Fruit fly (Drosophila melanogaster) whole organism, embryonic: Measurements from ENCODE around the gene Uba2.
A peak's percentile ranks its signal among the peaks of the same experiment; 100 is the strongest.

Experiments
- ATbp ChIP-seq: fragments of 200-800 bp; sonication (Bioruptor generic); optimal IDR thresholded peaks from 2 replicates; lab custom pipeline; 2017; ENCODE audit warnings: missing biosample characterization, mild to moderate bottlenecking, missing genetic modification characterization, missing genetic modification reagents
- Ada2b ChIP-seq: fragments of 200-800 bp; sonication (Bioruptor generic); IDR thresholded peaks from 2 replicates; pipeline ENCODE4 v1.3.6; 2022; ENCODE audit warnings: missing biosample characterization, missing genetic modification characterization
- Atf3 ChIP-seq: fragments of 200-800 bp; sonication (Bioruptor generic); optimal IDR thresholded peaks from 3 replicates; lab custom pipeline; 2016; ENCODE audit warnings: missing biosample characterization, missing genetic modification characterization
- B-H2 ChIP-seq: fragments of 200-800 bp; sonication (Bioruptor generic); optimal IDR thresholded peaks from 2 replicates; lab custom pipeline; 2018; ENCODE audit warnings: missing biosample characterization, mild to moderate bottlenecking, missing genetic modification characterization
- Bdp1 ChIP-seq: fragments of 200-800 bp; sonication (Bioruptor generic); optimal IDR thresholded peaks from 3 replicates; lab custom pipeline; 2016; ENCODE audit warnings: missing biosample characterization, missing genetic modification characterization
- CG12769 ChIP-seq: fragments of 200-800 bp; sonication (Bioruptor generic); optimal IDR thresholded peaks from 2 replicates; lab custom pipeline; 2019; ENCODE audit warnings: missing biosample characterization, mild to moderate bottlenecking, missing genetic modification characterization, moderate library complexity
- CG13296 ChIP-seq: fragments of 200-800 bp; sonication (Bioruptor generic); optimal IDR thresholded peaks from 3 replicates; lab custom pipeline; 2018; ENCODE audit warnings: missing biosample characterization, mild to moderate bottlenecking, missing genetic modification characterization
- CG1529 ChIP-seq: fragments of 200-800 bp; sonication (Bioruptor generic); optimal IDR thresholded peaks from 3 replicates; lab custom pipeline; 2018; ENCODE audit warnings: missing biosample characterization, missing genetic modification characterization
- CG17359 ChIP-seq: fragments of 200-800 bp; sonication (Bioruptor generic); optimal IDR thresholded peaks from 3 replicates; lab custom pipeline; 2018; ENCODE audit warnings: missing biosample characterization, mild to moderate bottlenecking, missing genetic modification characterization, moderate library complexity
- CG17612 ChIP-seq: fragments of 200-800 bp; sonication (Bioruptor generic); IDR thresholded peaks from 2 replicates; pipeline ENCODE4 v1.3.6; 2022; ENCODE audit warnings: missing biosample characterization, missing genetic modification characterization
- CG2129 ChIP-seq: fragments of 200-800 bp; sonication (Bioruptor generic); IDR thresholded peaks from 2 replicates; pipeline ENCODE4 v1.3.6; 2022; ENCODE audit warnings: missing biosample characterization, missing genetic modification characterization; ENCODE audit not compliant: partially characterized antibody
- CG2875 ChIP-seq: fragments of 200-800 bp; sonication (Bioruptor generic); optimal IDR thresholded peaks from 2 replicates; lab custom pipeline; 2017; ENCODE audit warnings: missing biosample characterization, mild to moderate bottlenecking, missing genetic modification characterization, missing genetic modification reagents
- CG3163 ChIP-seq: fragments of 200-800 bp; sonication (Bioruptor generic); optimal IDR thresholded peaks from 3 replicates; lab custom pipeline; 2016; ENCODE audit warnings: missing biosample characterization, missing genetic modification characterization
- CG32767 ChIP-seq: fragments of 200-800 bp; sonication (Bioruptor generic); IDR thresholded peaks from 2 replicates; pipeline ENCODE4 v1.3.6; 2022; ENCODE audit warnings: missing biosample characterization, missing genetic modification characterization
- CG4404 ChIP-seq: fragments of 200-800 bp; sonication (Bioruptor generic); IDR thresholded peaks from 2 replicates; pipeline ENCODE4 v1.3.6; 2022; ENCODE audit warnings: missing biosample characterization, missing genetic modification characterization
- CG5180 ChIP-seq: fragments of 200-800 bp; sonication (Bioruptor generic); optimal IDR thresholded peaks from 3 replicates; lab custom pipeline; 2017; ENCODE audit warnings: missing biosample characterization, missing genetic modification characterization, mild to moderate bottlenecking, moderate library complexity, missing genetic modification reagents
- CG9215 ChIP-seq: fragments of 200-800 bp; sonication (Bioruptor generic); IDR thresholded peaks from 2 replicates; pipeline ENCODE4 v1.3.6; 2022; ENCODE audit warnings: missing biosample characterization, missing genetic modification characterization
- D19A ChIP-seq: fragments of 200-800 bp; optimal IDR thresholded peaks from 3 replicates; lab custom pipeline; 2019; ENCODE audit warnings: missing biosample characterization, mild to moderate bottlenecking, missing genetic modification characterization, moderate library complexity
- Dip3 ChIP-seq: fragments of 200-800 bp; sonication (Bioruptor generic); optimal IDR thresholded peaks from 3 replicates; lab custom pipeline; 2016; ENCODE audit warnings: missing biosample characterization, missing genetic modification characterization
- Doc2 ChIP-seq: fragments of 200-800 bp; sonication (Bioruptor generic); IDR thresholded peaks from 2 replicates; pipeline ENCODE4 v1.3.6; 2022; ENCODE audit warnings: missing biosample characterization, missing genetic modification characterization
- Elba2 ChIP-seq: fragments of 200-800 bp; sonication (Bioruptor generic); optimal IDR thresholded peaks from 3 replicates; lab custom pipeline; 2016; ENCODE audit warnings: missing biosample characterization, missing genetic modification characterization
- HLH3B ChIP-seq: fragments of 200-800 bp; sonication (Bioruptor generic); IDR thresholded peaks from 2 replicates; pipeline ENCODE4 v1.3.6; 2022; ENCODE audit warnings: missing biosample characterization, missing genetic modification characterization
- Hey ChIP-seq: fragments of 200-800 bp; sonication (Bioruptor generic); optimal IDR thresholded peaks from 3 replicates; lab custom pipeline; 2018; ENCODE audit warnings: missing biosample characterization, mild to moderate bottlenecking, missing genetic modification characterization
- Hr3 ChIP-seq: fragments of 200-800 bp; sonication (Bioruptor generic); optimal IDR thresholded peaks from 3 replicates; lab custom pipeline; 2016; ENCODE audit warnings: missing biosample characterization, missing genetic modification characterization
- Jarid2 ChIP-seq: fragments of 200-800 bp; sonication (Bioruptor generic); optimal IDR thresholded peaks from 3 replicates; lab custom pipeline; 2017; ENCODE audit warnings: mild to moderate bottlenecking, missing biosample characterization, missing genetic modification reagents, missing genetic modification characterization
- Lim3 ChIP-seq: fragments of 200-800 bp; sonication (Bioruptor generic); IDR thresholded peaks from 2 replicates; pipeline ENCODE4 v1.3.6; 2022; ENCODE audit warnings: missing biosample characterization, missing genetic modification characterization
- Meics ChIP-seq: fragments of 200-800 bp; sonication (Bioruptor generic); optimal IDR thresholded peaks from 2 replicates; lab custom pipeline; 2017; ENCODE audit warnings: missing biosample characterization, mild to moderate bottlenecking, missing genetic modification characterization
- Ptx1 ChIP-seq: fragments of 200-800 bp; sonication (Bioruptor generic); IDR thresholded peaks from 2 replicates; pipeline ENCODE4 v1.3.6; 2022; ENCODE audit warnings: missing biosample characterization, missing genetic modification characterization
- Ravus ChIP-seq: fragments of 200-800 bp; sonication (Bioruptor generic); IDR thresholded peaks from 2 replicates; pipeline ENCODE4 v1.3.6; 2022; ENCODE audit warnings: missing biosample characterization, missing genetic modification characterization
- Side ChIP-seq: fragments of 200-800 bp; sonication (Bioruptor generic); optimal IDR thresholded peaks from 2 replicates; lab custom pipeline; 2016; ENCODE audit warnings: missing biosample characterization, missing genetic modification characterization
- Sry-δ ChIP-seq: fragments of 200-800 bp; sonication (Bioruptor generic); optimal IDR thresholded peaks from 2 replicates; lab custom pipeline; 2016; ENCODE audit warnings: missing biosample characterization, missing genetic modification characterization
- bcd ChIP-seq: fragments of 200-800 bp; sonication (Bioruptor generic); optimal IDR thresholded peaks from 2 replicates; lab custom pipeline; 2017; ENCODE audit warnings: missing biosample characterization, mild to moderate bottlenecking, missing genetic modification characterization
- btn ChIP-seq: fragments of 200-800 bp; sonication (Bioruptor generic); optimal IDR thresholded peaks from 2 replicates; lab custom pipeline; 2016; ENCODE audit warnings: missing biosample characterization, missing genetic modification characterization
- caup ChIP-seq: fragments of 200-800 bp; sonication (Bioruptor generic); optimal IDR thresholded peaks from 3 replicates; lab custom pipeline; 2017; ENCODE audit warnings: missing biosample characterization, mild to moderate bottlenecking, missing genetic modification characterization, moderate library complexity; ENCODE audit not compliant: severe bottlenecking
- crol ChIP-seq: fragments of 200-800 bp; sonication (Bioruptor generic); IDR thresholded peaks from 2 replicates; pipeline ENCODE4 v1.3.6; 2022; ENCODE audit warnings: missing biosample characterization, missing genetic modification characterization
- exex ChIP-seq: fragments of 200-800 bp; sonication (Bioruptor generic); optimal IDR thresholded peaks from 4 replicates; lab custom pipeline; 2018; ENCODE audit warnings: missing biosample characterization, mild to moderate bottlenecking, missing genetic modification characterization, moderate library complexity
- fd102C ChIP-seq: fragments of 200-800 bp; sonication (Bioruptor generic); optimal IDR thresholded peaks from 2 replicates; lab custom pipeline; 2018; ENCODE audit warnings: missing biosample characterization, mild to moderate bottlenecking, missing genetic modification characterization, moderate library complexity
- fd3F ChIP-seq: fragments of 200-800 bp; sonication (Bioruptor generic); optimal IDR thresholded peaks from 2 replicates; lab custom pipeline; 2018; ENCODE audit warnings: missing biosample characterization, mild to moderate bottlenecking, missing genetic modification characterization, moderate library complexity
- ftz-f1 ChIP-seq: fragments of 200-800 bp; sonication (Bioruptor generic); optimal IDR thresholded peaks from 2 replicates; lab custom pipeline; 2016; ENCODE audit warnings: missing biosample characterization, missing genetic modification characterization
- gsb-n ChIP-seq: fragments of 200-800 bp; sonication (Bioruptor generic); optimal IDR thresholded peaks from 3 replicates; lab custom pipeline; 2018; ENCODE audit warnings: missing biosample characterization, mild to moderate bottlenecking, missing genetic modification characterization
- klu ChIP-seq: fragments of 200-800 bp; sonication (Bioruptor generic); IDR thresholded peaks from 2 replicates; pipeline ENCODE4 v1.3.6; 2022; ENCODE audit warnings: missing biosample characterization, missing genetic modification characterization
- mam ChIP-seq: fragments of 200-800 bp; sonication (Bioruptor generic); optimal IDR thresholded peaks from 3 replicates; lab custom pipeline; 2016; ENCODE audit warnings: missing biosample characterization, missing genetic modification characterization
- mirr ChIP-seq: fragments of 200-800 bp; sonication (Bioruptor generic); optimal IDR thresholded peaks from 3 replicates; lab custom pipeline; 2018; ENCODE audit warnings: missing biosample characterization, mild to moderate bottlenecking, missing genetic modification characterization
- oc ChIP-seq: fragments of 200-800 bp; sonication (Bioruptor generic); optimal IDR thresholded peaks from 2 replicates; lab custom pipeline; 2018; ENCODE audit warnings: missing biosample characterization, mild to moderate bottlenecking, missing genetic modification characterization, moderate library complexity
- row ChIP-seq: fragments of 200-800 bp; sonication (Bioruptor generic); IDR thresholded peaks from 3 replicates; pipeline ENCODE4 v1.3.6; 2022; ENCODE audit warnings: missing biosample characterization, missing genetic modification characterization
- sens-2 ChIP-seq: fragments of 200-800 bp; sonication (Bioruptor generic); IDR thresholded peaks from 2 replicates; pipeline ENCODE4 v1.3.6; 2022; ENCODE audit warnings: missing biosample characterization, missing genetic modification characterization
- tll ChIP-seq, 2 experiments: fragments of 200-800 bp in 1 of 2; fragments of >200 bp in 1 of 2; sonication (Bioruptor generic) in 1 of 2; optimal IDR thresholded peaks; 2 replicates each; lab custom pipeline; 2017 to 2019; ENCODE audit warnings: missing biosample characterization in 2 of 2, missing genetic modification characterization in 2 of 2, mild to moderate bottlenecking in 1 of 2, moderate library complexity in 1 of 2
- tx ChIP-seq: fragments of 200-800 bp; sonication (Bioruptor generic); optimal IDR thresholded peaks from 2 replicates; lab custom pipeline; 2016; ENCODE audit warnings: missing biosample characterization, missing genetic modification characterization
- wdn ChIP-seq: fragments of 200-800 bp; sonication (Bioruptor generic); IDR thresholded peaks from 2 replicates; pipeline ENCODE4 v1.3.6; 2022; ENCODE audit warnings: missing biosample characterization, missing genetic modification characterization

Gene Uba2

DNA sequence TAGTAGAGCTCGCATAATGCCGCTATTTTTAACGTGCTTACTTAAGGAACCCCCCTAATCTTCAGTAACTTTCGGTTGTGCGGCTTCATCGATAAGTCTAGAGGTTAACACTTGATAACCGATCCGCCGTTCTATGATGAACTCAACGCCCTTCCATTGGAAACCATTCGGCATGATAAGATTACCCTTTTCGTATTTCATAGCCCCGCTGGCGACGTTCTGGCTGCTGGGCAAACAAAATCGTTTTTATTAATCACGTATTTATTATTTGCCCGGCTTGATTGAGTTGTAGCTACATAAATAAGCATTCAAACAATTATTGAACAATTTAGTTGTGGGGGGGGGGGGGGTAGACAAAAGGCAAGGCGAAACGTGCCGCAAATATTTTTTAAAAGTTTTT lies 34.1 kb downstream of the Uba2 start (continued):
- peak; percentile 21 for TF ChIP-seq Jarid2 (GFP tag; lab: Kevin White, UChicago)
- TF ChIP-seq oc (tag; lab: Kevin White, UChicago): no peak
- TF ChIP-seq B-H2 (GFP tag; lab: Kevin White, UChicago): peak; percentile 18
- no peak for TF ChIP-seq CG5180 (GFP tag; lab: Kevin White, UChicago)
- TF ChIP-seq CG13296 (GFP tag; lab: Kevin White, UChicago): peak; percentile 71

- TF ChIP-seq row: peak; percentile 33; the same call in 1 of the 3 replicates
- no peak for TF ChIP-seq CG32767 (GFP tag; lab: Robert Waterston, UW)
- no peak for TF ChIP-seq CG17612 (GFP tag; lab: Robert Waterston, UW)
- no peak for TF ChIP-seq Ravus (GFP tag; lab: Robert Waterston, UW)
- no peak for TF ChIP-seq fd3F
- TF ChIP-seq Ptx1 (GFP tag; lab: Robert Waterston, UW): no peak
- peak; percentile 64 for TF ChIP-seq Sry-δ (GFP tag; lab: Kevin White, UChicago)
- no peak for TF ChIP-seq Hr3
- TF ChIP-seq klu: no peak
- no peak for TF ChIP-seq Elba2 (GFP tag; lab: Kevin White, UChicago)
- peak; percentile 38 for TF ChIP-seq CG17359
- TF ChIP-seq HLH3B (GFP tag; lab: Robert Waterston, UW): peak; percentile 39; the same call in 1 of the 2 replicates
- TF ChIP-seq Lim3: no peak
- TF ChIP-seq sens-2 (GFP tag; lab: Robert Waterston, UW): no peak
- peak; percentile 51 for TF ChIP-seq Side (GFP tag; lab: Kevin White, UChicago)
- peak; percentile 80 for TF ChIP-seq mirr (GFP tag; lab: Kevin White, UChicago)
- no peak for TF ChIP-seq bcd
- TF ChIP-seq CG12769 (tag; lab: Kevin White, UChicago): peak; percentile 88
- TF ChIP-seq crol: no peak
- TF ChIP-seq Hey (tag; lab: Kevin White, UChicago): no peak
- peak; percentile 56 for TF ChIP-seq CG13296 (GFP tag; lab: Kevin White, UChicago)
- TF ChIP-seq Meics (GFP tag; lab: Kevin White, UChicago): peak; percentile 59
- TF ChIP-seq Doc2: no peak
- TF ChIP-seq ATbp (GFP tag; lab: Kevin White, UChicago): no peak
- peak; percentile 33 for TF ChIP-seq tx
- TF ChIP-seq ftz-f1 (GFP tag; lab: Kevin White, UChicago): peak; percentile 17
- TF ChIP-seq wdn: 0 out of 2 replicates have a peak, but pooled peaks have one; percentile 15
- TF ChIP-seq Bdp1 (GFP tag; lab: Kevin White, UChicago): no peak
- TF ChIP-seq D19A (tag; lab: Kevin White, UChicago): peak; percentile 22
- no peak for TF ChIP-seq CG1529 (GFP tag; lab: Kevin White, UChicago)
- TF ChIP-seq mam: peak; percentile 30
- no peak for TF ChIP-seq Ada2b
- TF ChIP-seq CG3163 (GFP tag; lab: Kevin White, UChicago): peak; percentile 66
- TF ChIP-seq Atf3: no peak
- no peak for TF ChIP-seq CG4404
- TF ChIP-seq CG2129 (GFP tag; lab: Robert Waterston, UW): no peak
- TF ChIP-seq gsb-n (tag; lab: Kevin White, UChicago): no peak
- TF ChIP-seq CG2875 (GFP tag; lab: Kevin White, UChicago): peak; percentile 5
- no peak for TF ChIP-seq CG9215 (GFP tag; lab: Robert Waterston, UW)
- peak; percentile 51 for TF ChIP-seq Dip3
- TF ChIP-seq tll (GFP tag; optimal IDR thresholded peaks at IDR 0.05; lab: Kevin White, UChicago): peak in 1 of 2 experiments; percentile 17
- TF ChIP-seq fd102C (GFP tag; lab: Kevin White, UChicago): no peak
- TF ChIP-seq btn (GFP tag; lab: Kevin White, UChicago): no peak
- peak; percentile 90 for TF ChIP-seq exex
- TF ChIP-seq caup (GFP tag; lab: Kevin White, UChicago): peak; percentile 82
These were observed 36.0 kb downstream of the Uba2 start, which contains the start of gene CG7565 for dm6 chr3L:8091650-8092068. Gene CG7565 (minus strand): TSS chr3L:8091786.
